Worm (Caenorhabditis elegans) whole organism, young adult: Measurements from ENCODE around the gene madf-8.

Experiments used
- B0261.1 ChIP-seq: sonication (generic microtip); optimal IDR thresholded peaks from 2 replicates; lab custom pipeline; 2016; ENCODE audit warnings: mild to moderate bottlenecking, missing genetic modification characterization, moderate library complexity, missing compliant biosample characterization
- B0336.3 ChIP-seq: fragments of 200-800 bp; sonication (Bioruptor generic); IDR thresholded peaks from 2 replicates; pipeline ENCODE4 v1.3.6; 2022; ENCODE audit warnings: missing genetic modification characterization, missing compliant biosample characterization
- F22D6.2 ChIP-seq: sonication (generic microtip); optimal IDR thresholded peaks from 2 replicates; lab custom pipeline; 2016; ENCODE audit warnings: mild to moderate bottlenecking, missing genetic modification characterization, missing compliant biosample characterization
- F23B12.7 ChIP-seq: sonication (generic microtip); optimal IDR thresholded peaks from 2 replicates; lab custom pipeline; 2017; ENCODE audit warnings: missing genetic modification characterization, mild to moderate bottlenecking, missing compliant biosample characterization, antibody characterized with exemption, moderate library complexity; ENCODE audit not compliant: insufficient read depth
- F37B4.10 ChIP-seq: fragments of 200-800 bp; sonication (Bioruptor generic); IDR thresholded peaks from 2 replicates; pipeline ENCODE4 v1.3.6; 2022; ENCODE audit warnings: missing genetic modification characterization, missing compliant biosample characterization
- F39B2.1 ChIP-seq: fragments of 200-800 bp; sonication (Bioruptor generic); IDR thresholded peaks from 2 replicates; pipeline ENCODE4 v1.3.6; 2022; ENCODE audit warnings: missing genetic modification reagents, missing genetic modification characterization, missing compliant biosample characterization
- K11D2.4 ChIP-seq: fragments of 200-800 bp; sonication (Bioruptor generic); IDR thresholded peaks from 2 replicates; pipeline ENCODE4 v1.3.6; 2022; ENCODE audit warnings: missing genetic modification reagents, missing genetic modification characterization, missing compliant biosample characterization
- Y56A3A.18 ChIP-seq: fragments of 200-800 bp; sonication (Bioruptor generic); IDR thresholded peaks from 2 replicates; pipeline ENCODE4 v1.3.6; 2022; ENCODE audit warnings: missing genetic modification reagents, missing genetic modification characterization, missing compliant biosample characterization
- Y67H2A.10 ChIP-seq: fragments of 200-800 bp; sonication (Bioruptor generic); conservative IDR thresholded peaks from 2 replicates; pipeline ENCODE4 v1.3.6; 2022; ENCODE audit warnings: missing genetic modification reagents, missing genetic modification characterization, missing compliant biosample characterization
- Y95B8A.8 ChIP-seq: fragments of 200-800 bp; sonication (Bioruptor generic); IDR thresholded peaks from 2 replicates; pipeline ENCODE4 v1.3.6; 2022; ENCODE audit warnings: missing genetic modification reagents, missing genetic modification characterization, missing compliant biosample characterization
- attf-3 ChIP-seq: fragments of 200-800 bp; sonication (Bioruptor generic); conservative IDR thresholded peaks from 2 replicates; pipeline ENCODE4 v1.3.6; 2022; ENCODE audit warnings: missing genetic modification reagents, missing genetic modification characterization, missing compliant biosample characterization
- attf-6 ChIP-seq: fragments of 200-800 bp; sonication (Bioruptor generic); IDR thresholded peaks from 2 replicates; pipeline ENCODE4 v1.3.6; 2022; ENCODE audit warnings: missing genetic modification reagents, missing genetic modification characterization, missing compliant biosample characterization
- ccch-3 ChIP-seq: fragments of 200-800 bp; sonication (Bioruptor generic); optimal IDR thresholded peaks from 2 replicates; lab custom pipeline; 2018; ENCODE audit warnings: mild to moderate bottlenecking, missing genetic modification characterization, missing compliant biosample characterization
- ceh-100 ChIP-seq: fragments of 200-800 bp; sonication (Bioruptor generic); IDR thresholded peaks from 2 replicates; pipeline ENCODE4 v1.3.6; 2022; ENCODE audit warnings: missing genetic modification reagents, missing genetic modification characterization, missing compliant biosample characterization
- ceh-79 ChIP-seq: sonication (generic microtip); optimal IDR thresholded peaks from 2 replicates; lab custom pipeline; 2017; ENCODE audit warnings: mild to moderate bottlenecking, missing genetic modification characterization, missing compliant biosample characterization
- ceh-91 ChIP-seq: fragments of 200-800 bp; sonication (Bioruptor generic); IDR thresholded peaks from 2 replicates; pipeline ENCODE4 v1.3.6; 2022; ENCODE audit warnings: missing genetic modification reagents, missing genetic modification characterization, missing compliant biosample characterization
- dpl-1 ChIP-seq: fragments of 150-350 bp; optimal IDR thresholded peaks from 2 replicates; lab custom pipeline; 2014; ENCODE audit warnings: missing biosample characterization, missing genetic modification reagents, missing genetic modification characterization
- egl-18 ChIP-seq: fragments of 200-800 bp; sonication (Bioruptor generic); IDR thresholded peaks from 2 replicates; pipeline ENCODE4 v1.3.6; 2022; ENCODE audit warnings: missing genetic modification reagents, missing genetic modification characterization, missing compliant biosample characterization
- egrh-3 ChIP-seq: fragments of 200-800 bp; sonication (Bioruptor generic); IDR thresholded peaks from 2 replicates; pipeline ENCODE4 v1.3.6; 2022; ENCODE audit warnings: missing genetic modification reagents, missing genetic modification characterization, missing compliant biosample characterization
- hmg-1.2 ChIP-seq: fragments of 200-800 bp; sonication (Bioruptor generic); IDR thresholded peaks from 2 replicates; pipeline ENCODE4 v1.3.6; 2022; ENCODE audit warnings: missing genetic modification reagents, missing genetic modification characterization, missing compliant biosample characterization
- hsf-1 ChIP-seq: fragments of 200-800 bp; sonication (Bioruptor generic); IDR thresholded peaks from 2 replicates; pipeline ENCODE4 v1.3.6; 2022; ENCODE audit warnings: missing genetic modification reagents, missing genetic modification characterization, missing compliant biosample characterization
- lag-1 ChIP-seq: fragments of 200-800 bp; sonication (Bioruptor generic); IDR thresholded peaks from 2 replicates; pipeline ENCODE4 v1.3.6; 2022; ENCODE audit warnings: missing genetic modification reagents, missing genetic modification characterization, missing compliant biosample characterization
- lin-35 ChIP-seq, 3 experiments: fragments of 150-350 bp in 2 of 3; sonication (generic microtip) in 1 of 3; optimal IDR thresholded peaks; 2 replicates each; lab custom pipeline; 2014 to 2018; ENCODE audit warnings: missing biosample characterization in 3 of 3, missing genetic modification characterization in 3 of 3, missing genetic modification reagents in 3 of 3
- lin-40 ChIP-seq: sonication (generic microtip); optimal IDR thresholded peaks from 2 replicates; lab custom pipeline; 2016; ENCODE audit warnings: missing genetic modification characterization, mild to moderate bottlenecking, missing compliant biosample characterization, missing genotype, missing genetic modification reagents
- lin-54 ChIP-seq: fragments of 200-800 bp; sonication (Bioruptor generic); optimal IDR thresholded peaks from 2 replicates; lab custom pipeline; 2018; ENCODE audit warnings: mild to moderate bottlenecking, missing genetic modification characterization, missing compliant biosample characterization
- lsl-1 ChIP-seq: fragments of 200-800 bp; sonication (Bioruptor generic); optimal IDR thresholded peaks from 2 replicates; lab custom pipeline; 2018; ENCODE audit warnings: mild to moderate bottlenecking, missing genetic modification characterization, moderate library complexity, missing compliant biosample characterization
- madf-3 ChIP-seq: fragments of 200-800 bp; sonication (Bioruptor generic); IDR thresholded peaks from 2 replicates; pipeline ENCODE4 v1.3.6; 2022; ENCODE audit warnings: missing genetic modification reagents, missing genetic modification characterization, missing compliant biosample characterization
- madf-6 ChIP-seq: fragments of 200-800 bp; sonication (Bioruptor generic); IDR thresholded peaks from 2 replicates; pipeline ENCODE4 v1.3.6; 2022; ENCODE audit warnings: missing genetic modification reagents, missing genetic modification characterization, missing compliant biosample characterization
- nfyb-1 ChIP-seq: fragments of 200-800 bp; sonication (Bioruptor generic); IDR thresholded peaks from 2 replicates; pipeline ENCODE4 v1.3.6; 2022; ENCODE audit warnings: missing genetic modification reagents, missing genetic modification characterization, missing compliant biosample characterization
- nhr-120 ChIP-seq: fragments of 200-800 bp; sonication (Bioruptor generic); IDR thresholded peaks from 2 replicates; pipeline ENCODE4 v1.3.6; 2022; ENCODE audit warnings: missing genetic modification characterization, missing compliant biosample characterization
- nhr-179 ChIP-seq: sonication (generic microtip); optimal IDR thresholded peaks from 2 replicates; lab custom pipeline; 2016; ENCODE audit warnings: mild to moderate bottlenecking, missing genetic modification characterization, missing compliant biosample characterization
- pbrm-1 ChIP-seq: fragments of 200-800 bp; sonication (Bioruptor generic); IDR thresholded peaks from 2 replicates; pipeline ENCODE4 v1.3.6; 2022; ENCODE audit warnings: missing genetic modification reagents, missing genetic modification characterization, missing compliant biosample characterization
- pha-4 ChIP-seq: fragments of 150-350 bp; sonication (generic microtip); optimal IDR thresholded peaks from 2 replicates; lab custom pipeline; 2014; ENCODE audit warnings: missing biosample characterization, missing genetic modification reagents, missing genetic modification characterization
- repo-1 ChIP-seq: sonication (generic microtip); optimal IDR thresholded peaks from 2 replicates; lab custom pipeline; 2017; ENCODE audit warnings: mild to moderate bottlenecking, missing genetic modification characterization, missing compliant biosample characterization
- snpc-1.1 ChIP-seq: sonication (generic microtip); optimal IDR thresholded peaks from 2 replicates; lab custom pipeline; 2017; ENCODE audit warnings: missing genetic modification characterization, mild to moderate bottlenecking, missing compliant biosample characterization, antibody characterized with exemption, moderate library complexity, missing genotype, missing genetic modification reagents; ENCODE audit not compliant: insufficient read depth
- snpc-1.3 ChIP-seq: sonication (generic microtip); optimal IDR thresholded peaks from 2 replicates; lab custom pipeline; 2017; ENCODE audit warnings: missing genetic modification characterization, mild to moderate bottlenecking, missing compliant biosample characterization, antibody characterized with exemption, moderate library complexity, missing genotype, missing genetic modification reagents; ENCODE audit not compliant: insufficient read depth
- snpc-3.4 ChIP-seq: sonication (generic microtip); optimal IDR thresholded peaks from 2 replicates; lab custom pipeline; 2017; ENCODE audit warnings: missing genetic modification characterization, mild to moderate bottlenecking, missing compliant biosample characterization, antibody characterized with exemption, moderate library complexity, missing genotype, missing genetic modification reagents
- somi-1 ChIP-seq: fragments of 200-800 bp; sonication (Bioruptor generic); optimal IDR thresholded peaks from 2 replicates; lab custom pipeline; 2018; ENCODE audit warnings: mild to moderate bottlenecking, missing genetic modification characterization, missing compliant biosample characterization
- unc-62 ChIP-seq: fragments of 150-350 bp; optimal IDR thresholded peaks from 2 replicates; lab custom pipeline; 2014; ENCODE audit warnings: missing biosample characterization, missing genetic modification reagents, missing genetic modification characterization
- xnd-1 ChIP-seq: sonication (generic microtip); optimal IDR thresholded peaks from 2 replicates; lab custom pipeline; 2016; ENCODE audit warnings: missing genotype, missing genetic modification reagents, missing genetic modification characterization, missing compliant biosample characterization
- zfh-2 ChIP-seq: fragments of 200-800 bp; sonication (Bioruptor generic); conservative IDR thresholded peaks from 2 replicates; pipeline ENCODE4 v1.3.6; 2022; ENCODE audit warnings: missing genetic modification reagents, missing genetic modification characterization, missing compliant biosample characterization
- ztf-18 ChIP-seq: sonication (generic microtip); optimal IDR thresholded peaks from 2 replicates; lab custom pipeline; 2016; ENCODE audit warnings: missing genotype, mild to moderate bottlenecking, missing genetic modification characterization, missing compliant biosample characterization
- ztf-26 ChIP-seq: sonication (generic microtip); optimal IDR thresholded peaks from 2 replicates; lab custom pipeline; 2017; ENCODE audit warnings: missing genetic modification characterization, missing compliant biosample characterization
- ztf-28 ChIP-seq: fragments of 200-800 bp; sonication (Bioruptor generic); IDR thresholded peaks from 2 replicates; pipeline ENCODE4 v1.3.6; 2022; ENCODE audit warnings: missing genetic modification reagents, missing genetic modification characterization, missing compliant biosample characterization

The madf-8 gene

DNA sequence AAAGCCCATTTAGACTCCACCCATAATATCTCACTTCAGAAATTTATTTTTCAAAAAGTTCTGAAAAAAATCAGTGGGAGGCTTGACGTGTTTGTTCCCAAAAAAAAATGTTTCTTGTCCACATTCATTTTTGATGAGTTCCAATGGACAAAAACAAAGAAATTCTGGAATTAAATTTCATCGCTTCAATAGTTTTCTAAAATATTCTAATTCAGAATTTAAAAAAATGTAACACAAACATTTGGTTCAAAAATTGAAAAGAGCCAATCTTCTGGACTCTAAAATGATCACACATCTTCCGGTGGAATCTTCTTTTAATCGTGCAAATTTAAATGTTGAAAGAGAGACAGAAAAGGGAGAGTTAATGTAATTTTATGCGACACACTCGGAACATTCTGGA is 41.9 kb upstream of the madf-8 start:
- TF ChIP-seq madf-6 (GFP tag; lab: Robert Waterston, UW) (no peak), Y56A3A.18 (GFP tag; lab: Robert Waterston, UW) (no peak), ceh-79 (tag; lab: Kevin White, UChicago) (no peak), Y67H2A.10 (GFP tag; lab: Robert Waterston, UW) (no peak), madf-3 (GFP tag; lab: Robert Waterston, UW) (no peak), B0336.3 (GFP tag; lab: Robert Waterston, UW) (no peak), attf-6 (GFP tag; lab: Robert Waterston, UW) (no peak), ztf-18 (tag; lab: Kevin White, UChicago) (no peak), F37B4.10 (GFP tag; lab: Robert Waterston, UW) (no peak), ccch-3 (GFP tag; lab: Kevin White, UChicago) (no peak), pbrm-1 (no peak), ztf-28 (GFP tag; lab: Robert Waterston, UW) (no peak), lin-54 (GFP tag; lab: Kevin White, UChicago) (no peak), Y95B8A.8 (GFP tag; lab: Robert Waterston, UW) (no peak), somi-1 (GFP tag; lab: Kevin White, UChicago) (no peak), ceh-91 (GFP tag; lab: Robert Waterston, UW) (no peak), F39B2.1 (GFP tag; lab: Robert Waterston, UW) (no peak), snpc-1.1 (tag; lab: Kevin White, UChicago) (no peak), pha-4 (no peak)

DNA sequence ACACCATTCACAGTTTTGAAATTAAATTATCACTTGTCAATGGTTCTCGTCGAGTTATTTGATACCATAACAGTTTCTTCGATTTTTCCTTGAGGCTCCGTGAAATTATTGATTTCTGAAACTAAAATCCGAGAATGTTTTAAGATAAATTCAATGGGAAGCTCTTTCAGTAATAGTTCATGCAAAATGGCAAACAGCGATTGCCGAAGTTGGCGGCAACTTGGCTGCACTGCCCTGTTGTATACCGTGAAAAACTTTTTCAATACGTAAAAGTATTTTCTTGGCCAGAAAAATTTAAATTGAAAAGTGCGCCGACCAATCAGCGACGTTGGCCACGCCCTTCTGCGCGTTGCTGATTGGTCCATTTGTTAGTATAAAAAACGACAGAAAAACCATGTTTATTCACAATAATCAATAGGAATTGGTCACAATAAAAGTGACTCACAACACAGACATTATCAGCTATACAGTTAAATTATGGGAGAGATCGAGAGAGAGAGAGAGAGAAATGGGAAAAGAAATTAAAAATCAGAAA is 32.3 kb upstream of the madf-8 start:
- TF ChIP-seq K11D2.4 (GFP tag; lab: Robert Waterston, UW): no peak
- TF ChIP-seq ceh-100: no peak
- peak; percentile 84 for TF ChIP-seq nfyb-1 (GFP tag; lab: Robert Waterston, UW)

DNA sequence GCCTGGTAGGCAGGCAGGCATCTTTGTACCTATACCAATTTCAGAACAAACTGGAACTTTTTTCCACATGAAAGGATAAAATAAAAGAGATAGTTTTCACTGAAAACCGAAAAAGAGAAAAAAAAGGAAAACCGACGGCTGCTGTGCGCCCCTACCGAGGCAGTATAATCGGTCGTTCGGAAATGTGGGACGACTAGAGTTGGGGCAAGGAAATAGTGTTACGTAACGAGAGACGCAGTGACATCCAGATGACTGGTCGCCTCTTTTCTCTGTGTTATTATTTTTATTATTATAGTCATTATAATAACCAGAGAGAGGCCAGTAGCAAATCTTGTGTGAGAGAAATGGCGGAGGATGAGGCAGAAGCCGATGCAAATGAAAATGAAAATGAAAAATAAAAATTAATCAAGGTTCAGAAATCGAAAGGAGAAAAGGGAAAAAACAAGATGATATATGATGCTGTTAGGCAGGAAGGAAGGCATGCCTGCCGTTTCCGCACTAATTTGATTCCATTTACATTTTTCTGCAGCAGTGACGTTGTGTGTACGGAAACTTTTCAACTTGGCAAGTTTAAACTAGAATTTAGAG is 30.8 kb upstream of the madf-8 start:
- TF ChIP-seq lin-40 (tag; lab: Kevin White, UChicago) (peak; percentile 2), snpc-3.4 (tag; lab: Kevin White, UChicago) (no peak), hmg-1.2 (peak; percentile 81), repo-1 (tag; lab: Kevin White, UChicago) (no peak)

DNA sequence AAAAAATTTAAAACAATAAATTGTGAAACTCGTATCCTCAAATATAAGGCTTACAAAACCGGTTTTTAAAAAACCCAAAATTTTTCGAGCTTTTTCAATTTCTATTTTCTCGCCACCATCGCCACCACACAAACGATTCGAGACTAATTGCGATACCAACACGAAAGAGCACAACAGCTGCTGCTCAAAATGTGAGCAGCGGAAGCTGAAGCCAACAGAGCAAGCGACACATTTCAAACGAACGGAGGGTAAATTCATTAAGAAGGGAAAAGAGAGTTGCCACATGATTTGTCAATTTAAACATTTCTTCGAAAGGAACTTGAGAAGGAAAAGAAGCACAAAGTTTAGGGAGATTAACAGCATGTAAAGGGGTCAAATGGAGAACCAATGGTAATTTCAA is 28.5 kb upstream of the madf-8 start:
- TF ChIP-seq F23B12.7 (tag; lab: Kevin White, UChicago) (no peak), Y67H2A.10 (GFP tag; lab: Robert Waterston, UW) (no peak), egl-18 (GFP tag; lab: Robert Waterston, UW) (no peak), B0261.1 (tag; lab: Kevin White, UChicago) (no peak), F37B4.10 (GFP tag; lab: Robert Waterston, UW) (no peak), lag-1 (GFP tag; lab: Robert Waterston, UW) (no peak), xnd-1 (tag; lab: Kevin White, UChicago) (no peak), lsl-1 (GFP tag; lab: Kevin White, UChicago) (no peak), nhr-120 (GFP tag; lab: Robert Waterston, UW) (no peak), lin-35 (GFP tag; optimal IDR thresholded peaks at IDR 0.05; lab: Kevin White, UChicago) (no peak), attf-3 (no peak), zfh-2 (no peak), hsf-1 (GFP tag; lab: Robert Waterston, UW) (no peak), nhr-179 (tag; lab: Kevin White, UChicago) (no peak), F22D6.2 (tag; lab: Kevin White, UChicago) (no peak), ztf-26 (tag; lab: Kevin White, UChicago) (no peak), snpc-1.3 (no peak), dpl-1 (GFP tag; lab: Kevin White, UChicago) (no peak), unc-62 (GFP tag; lab: Kevin White, UChicago) (no peak), egrh-3 (GFP tag; lab: Robert Waterston, UW) (no peak)
- TF ChIP-seq, all 124 proteins: peak for 0
